In the genomic region with DNA sequence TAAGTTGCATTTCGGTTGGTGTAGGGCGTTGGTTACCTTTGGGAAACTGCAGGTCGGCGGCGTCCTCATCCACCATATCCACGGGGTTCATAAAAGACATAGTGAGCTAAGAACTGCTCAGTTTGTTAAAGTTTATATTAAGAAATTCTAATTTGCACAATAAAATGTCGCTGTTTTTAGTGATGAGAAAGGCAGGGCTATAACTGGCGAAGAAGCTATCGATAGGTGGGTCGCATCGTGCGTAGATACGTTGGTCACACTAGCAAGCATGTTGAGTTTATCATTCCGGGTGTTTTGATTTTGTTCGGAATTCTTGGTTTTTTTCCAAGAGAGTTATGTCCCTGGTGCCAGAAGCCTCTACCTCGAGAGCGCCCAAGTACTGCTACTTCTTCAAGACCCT, we compare ENCODE assay signal across 5 fruit fly cellular contexts.
TF ChIP-seq lines count a peak whose summit lies in the region.

A gene (minus strand): TSS at position 207 of the 400 bp plus-strand sequence.
A gene (minus strand): TSS at position 207 of the 400 bp plus-strand sequence.
A gene (plus strand): TSS at position 250 of the 400 bp plus-strand sequence.
A gene (plus strand): TSS at position 250 of the 400 bp plus-strand sequence.

- peak; percentile 1 to 28 for TF ChIP-seq CTCF in S2 (optimal IDR thresholded peaks at IDR 0.05; lab: Kevin White, UChicago)
- no peak for TF ChIP-seq CTCF in whole organism, embryonic (GFP tag; optimal IDR thresholded peaks at IDR 0.05; lab: Kevin White, UChicago)

TF ChIP-seq in whole organism, adult, 20 proteins besides CTCF, POLR2A, EP300 and RAD21:
- peak; percentile 21 for TF ChIP-seq Mnt (GFP tag; optimal IDR thresholded peaks at IDR 0.05; lab: Kevin White, UChicago)
- TF ChIP-seq cic (GFP tag; optimal IDR thresholded peaks at IDR 0.05; lab: Kevin White, UChicago), result no peak
- peak; percentile 57 for TF ChIP-seq bab1 (GFP tag; optimal IDR thresholded peaks at IDR 0.05; lab: Kevin White, UChicago)
- no peak for TF ChIP-seq CG5204 (GFP tag; optimal IDR thresholded peaks at IDR 0.05; lab: Kevin White, UChicago)

TF ChIP-seq in whole organism, embryonic, 481 proteins besides CTCF, POLR2A, EP300 and RAD21 (continues in another document):
- TF ChIP-seq CG7745 (tag; optimal IDR thresholded peaks at IDR 0.05; lab: Kevin White, UChicago) (no peak), CG15514 (GFP tag; optimal IDR thresholded peaks at IDR 0.05; lab: Kevin White, UChicago) (peak; percentile 48), CG34224 (GFP tag; IDR thresholded peaks at IDR 0.05; lab: Robert Waterston, UW; ENCODE audit: partially characterized antibody) (peak; percentile 85), CoRest (tag; optimal IDR thresholded peaks at IDR 0.05; lab: Kevin White, UChicago) (no peak), CG11398 (GFP tag; optimal IDR thresholded peaks at IDR 0.05; lab: Kevin White, UChicago) (no peak), Opbp (GFP tag; IDR thresholded peaks at IDR 0.05; lab: Robert Waterston, UW; ENCODE audit: partially characterized antibody) (peak; percentile 87), CG1529 (GFP tag; optimal IDR thresholded peaks at IDR 0.05; lab: Kevin White, UChicago) (no peak), CG10147 (GFP tag; optimal IDR thresholded peaks at IDR 0.05; lab: Kevin White, UChicago) (no peak), Spps (tag; optimal IDR thresholded peaks at IDR 0.05; lab: Kevin White, UChicago) (no peak), ind (GFP tag; optimal IDR thresholded peaks at IDR 0.05; lab: Kevin White, UChicago) (no peak), nerfin-1 (tag; optimal IDR thresholded peaks at IDR 0.05; lab: Kevin White, UChicago) (no peak), phol (tag; optimal IDR thresholded peaks at IDR 0.05; lab: Kevin White, UChicago) (peak; percentile 56), ftz-f1 (GFP tag; optimal IDR thresholded peaks at IDR 0.05; lab: Kevin White, UChicago) (peak; percentile 80), twi (tag; optimal IDR thresholded peaks at IDR 0.05; lab: Kevin White, UChicago) (no peak), CHES-1-like (GFP tag; optimal IDR thresholded peaks at IDR 0.05; lab: Kevin White, UChicago) (peak; percentile 63), kay (GFP tag; optimal IDR thresholded peaks at IDR 0.05; lab: Kevin White, UChicago) (no peak), CG4730 (GFP tag; IDR thresholded peaks at IDR 0.05; lab: Robert Waterston, UW) (no peak), yki (optimal IDR thresholded peaks at IDR 0.05; lab: Kevin White, UChicago) (no peak), CG11560 (tag; IDR thresholded peaks at IDR 0.05; lab: Robert Waterston, UW) (no peak), inv (GFP tag; IDR thresholded peaks at IDR 0.05; lab: Robert Waterston, UW; ENCODE audit: partially characterized antibody) (peak; percentile 66), aop (GFP tag; IDR thresholded peaks at IDR 0.05; lab: Robert Waterston, UW) (no peak), CG8089 (GFP tag; optimal IDR thresholded peaks at IDR 0.05; lab: Kevin White, UChicago) (no peak), CG10267 (tag; optimal IDR thresholded peaks at IDR 0.05; lab: Kevin White, UChicago) (no peak), Dref (GFP tag; IDR thresholded peaks at IDR 0.05; lab: Robert Waterston, UW) (peak; percentile 82), CG16863 (GFP tag; optimal IDR thresholded peaks at IDR 0.05; lab: Kevin White, UChicago) (no peak), zfh2 (GFP tag; optimal IDR thresholded peaks at IDR 0.05; lab: Kevin White, UChicago) (no peak), Usf (GFP tag; optimal IDR thresholded peaks at IDR 0.05; lab: Kevin White, UChicago) (no peak)

TF ChIP-seq in whole organism, prepupa, 60 proteins besides CTCF, POLR2A, EP300 and RAD21:
- TF ChIP-seq CG8632 (GFP tag; optimal IDR thresholded peaks at IDR 0.05; lab: Kevin White, UChicago) (no peak), CG1621 (tag; optimal IDR thresholded peaks at IDR 0.05; lab: Kevin White, UChicago) (peak; percentile 82), cyc (GFP tag; optimal IDR thresholded peaks at IDR 0.05; lab: Kevin White, UChicago) (no peak)

TF ChIP-seq in whole organism, wandering third instar larva, 38 proteins besides CTCF, POLR2A, EP300 and RAD21:
- TF ChIP-seq Hnf4 (GFP tag; optimal IDR thresholded peaks at IDR 0.05; lab: Kevin White, UChicago) (no peak), usp (GFP tag; optimal IDR thresholded peaks at IDR 0.05; lab: Kevin White, UChicago) (no peak), tai (GFP tag; optimal IDR thresholded peaks at IDR 0.05; lab: Kevin White, UChicago) (no peak), CrebA (GFP tag; optimal IDR thresholded peaks at IDR 0.05; lab: Kevin White, UChicago; ENCODE audit: borderline replicate concordance) (no peak), h (GFP tag; optimal IDR thresholded peaks at IDR 0.05; lab: Kevin White, UChicago) (no peak), Hr83 (GFP tag; optimal IDR thresholded peaks at IDR 0.05; lab: Kevin White, UChicago; ENCODE audit: poor library complexity, severe bottlenecking) (peak; percentile 38), HLH106 (tag; optimal IDR thresholded peaks at IDR 0.05; lab: Kevin White, UChicago) (no peak), Hr78 (GFP tag; optimal IDR thresholded peaks at IDR 0.05; lab: Kevin White, UChicago) (no peak), Vsx2 (GFP tag; optimal IDR thresholded peaks at IDR 0.05; lab: Kevin White, UChicago; ENCODE audit: partially characterized antibody) (no peak), lola (GFP tag; optimal IDR thresholded peaks at IDR 0.05; lab: Kevin White, UChicago) (no peak), brk (GFP tag; optimal IDR thresholded peaks at IDR 0.05; lab: Kevin White, UChicago) (no peak), dmrt93B (GFP tag; optimal IDR thresholded peaks at IDR 0.05; lab: Kevin White, UChicago) (no peak), Myc (optimal IDR thresholded peaks at IDR 0.05; lab: Kevin White, UChicago) (peak; percentile 9), CG9705 (GFP tag; optimal IDR thresholded peaks at IDR 0.05; lab: Kevin White, UChicago) (no peak)
